Worm (Caenorhabditis elegans) whole organism, L2 larva: ENCODE data around the gene clec-65.

Experiments
- nhr-21 ChIP-seq: fragments of 150-350 bp; optimal IDR thresholded peaks from 2 replicates; lab custom pipeline; 2014; ENCODE audit warnings: missing biosample characterization, missing genetic modification characterization
- skn-1 ChIP-seq: sonication (generic microtip); optimal IDR thresholded peaks from 2 replicates; lab custom pipeline; 2017; ENCODE audit warnings: missing biosample characterization, missing genetic modification characterization

Gene clec-65

DNA sequence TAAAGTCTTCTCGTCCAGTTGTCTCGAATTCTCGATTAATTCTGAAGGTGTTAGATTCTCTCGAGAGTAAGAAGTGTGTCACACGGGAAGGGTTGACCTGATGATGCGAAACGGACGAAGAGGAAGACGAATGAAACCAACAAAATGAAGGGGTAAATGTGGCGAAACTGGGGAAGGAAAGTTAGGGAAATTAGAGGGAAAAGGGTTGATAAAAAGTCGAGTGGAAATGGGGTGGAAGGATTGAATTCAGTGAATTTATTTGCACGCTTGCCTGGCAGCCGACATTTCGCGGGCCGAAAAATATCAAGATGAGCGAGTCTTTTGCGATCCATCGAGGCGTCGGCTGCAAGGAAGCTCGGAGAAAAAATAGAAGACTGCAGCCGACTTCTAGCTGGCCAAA lies 47.0 kb downstream of the clec-65 start, which contains the start of gene F58G1.7:
F58G1.7 (minus strand) TSS at position 101 of the 400 bp plus-strand sequence.
- TF ChIP-seq nhr-21 (tag; lab: Kevin White, UChicago) (no peak), skn-1 (tag; lab: Kevin White, UChicago) (no peak)
- TF ChIP-seq, all 48 proteins: peak for 0
